Worm (Caenorhabditis elegans) whole organism, mixed stage, embryonic: ENCODE data around the gene ani-1.

Source experiments
- M03D4.4 ChIP-seq: sonication (generic microtip); optimal IDR thresholded peaks from 2 replicates; lab custom pipeline; 2017; ENCODE audit warnings: mild to moderate bottlenecking, missing genetic modification characterization, missing compliant biosample characterization
- elt-1 ChIP-seq: sonication (generic microtip); optimal IDR thresholded peaks from 2 replicates; lab custom pipeline; 2017; ENCODE audit warnings: missing genetic modification characterization, mild to moderate bottlenecking, missing compliant biosample characterization, antibody characterized with exemption, moderate library complexity, borderline replicate concordance; ENCODE audit not compliant: insufficient read depth
- elt-3 ChIP-seq: fragments of 150-350 bp; optimal IDR thresholded peaks from 2 replicates; lab custom pipeline; 2014; ENCODE audit warnings: missing biosample characterization, missing genetic modification characterization
- lsy-2 ChIP-seq: fragments of 150-350 bp; optimal IDR thresholded peaks from 2 replicates; lab custom pipeline; 2014; ENCODE audit warnings: missing biosample characterization, missing genetic modification characterization
- mep-1 ChIP-seq: fragments of 150-350 bp; optimal IDR thresholded peaks from 2 replicates; lab custom pipeline; 2017; ENCODE audit warnings: missing biosample characterization, missing genetic modification reagents, missing genetic modification characterization, inconsistent platforms
- mls-2 ChIP-seq: sonication (generic microtip); optimal IDR thresholded peaks from 2 replicates; lab custom pipeline; 2016; ENCODE audit warnings: mild to moderate bottlenecking, missing genetic modification characterization, moderate library complexity, missing compliant biosample characterization
- nhr-237 ChIP-seq: fragments of 150-350 bp; optimal IDR thresholded peaks from 2 replicates; lab custom pipeline; 2014; ENCODE audit warnings: missing biosample characterization, missing genetic modification characterization
- nhr-76 ChIP-seq: sonication (generic microtip); optimal IDR thresholded peaks from 2 replicates; lab custom pipeline; 2017; ENCODE audit warnings: missing biosample characterization, missing genetic modification characterization
- pha-4 ChIP-seq: fragments of 150-350 bp; optimal IDR thresholded peaks from 2 replicates; lab custom pipeline; 2018; ENCODE audit warnings: missing biosample characterization, missing genetic modification reagents, missing genetic modification characterization
- sptf-1 ChIP-seq: sonication (generic microtip); optimal IDR thresholded peaks from 2 replicates; lab custom pipeline; 2017; ENCODE audit warnings: mild to moderate bottlenecking, missing genetic modification characterization, moderate library complexity, missing compliant biosample characterization
- unc-120 ChIP-seq: sonication (generic microtip); optimal IDR thresholded peaks from 2 replicates; lab custom pipeline; 2017; ENCODE audit warnings: missing genetic modification characterization, missing compliant biosample characterization; ENCODE audit not compliant: poor library complexity, severe bottlenecking
- unc-39 ChIP-seq: fragments of 150-350 bp; optimal IDR thresholded peaks from 2 replicates; lab custom pipeline; 2014; ENCODE audit warnings: missing biosample characterization, missing genetic modification characterization
- unc-62 ChIP-seq: fragments of 150-350 bp; optimal IDR thresholded peaks from 2 replicates; lab custom pipeline; 2014; ENCODE audit warnings: missing biosample characterization, missing genetic modification reagents, missing genetic modification characterization
- zip-8 ChIP-seq: fragments of 150-350 bp; optimal IDR thresholded peaks from 2 replicates; lab custom pipeline; 2014; ENCODE audit warnings: missing biosample characterization, missing genetic modification characterization

DNA sequence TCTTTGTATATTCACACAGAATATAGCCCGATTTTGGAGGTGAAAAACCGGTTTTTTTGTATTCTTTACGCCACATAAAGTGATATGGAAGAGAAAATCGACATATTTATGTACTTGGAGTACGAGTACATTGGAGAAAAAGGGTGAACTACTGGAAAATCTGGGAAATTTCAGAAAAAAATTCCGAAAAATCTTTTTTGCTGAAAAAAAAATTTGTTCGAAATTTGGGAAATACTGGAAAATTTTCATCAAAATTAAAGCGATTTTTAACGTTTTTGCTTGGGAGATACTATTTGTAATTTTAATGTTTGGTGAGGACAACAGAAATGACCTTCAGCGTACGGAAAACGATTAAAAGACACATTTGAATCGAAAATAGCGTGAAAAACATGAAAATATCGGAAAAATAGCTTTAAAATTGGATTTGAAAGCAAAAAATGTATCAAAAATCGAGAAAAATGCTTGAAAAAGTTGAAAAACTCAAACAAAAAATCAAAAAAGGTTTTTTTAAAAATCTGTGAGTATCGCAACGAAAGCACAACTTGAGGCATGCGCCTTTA, 27.2 kb downstream of the ani-1 start:
- TF ChIP-seq zip-8 (tag; lab: Kevin White, UChicago) (no peak), sptf-1 (no peak), unc-39 (tag; lab: Kevin White, UChicago) (no peak), elt-1 (no peak), unc-62 (GFP tag; lab: Kevin White, UChicago) (no peak), nhr-76 (tag; lab: Kevin White, UChicago) (no peak), elt-3 (tag; lab: Kevin White, UChicago) (no peak), mep-1 (tag; lab: Kevin White, UChicago) (no peak), pha-4 (tag; lab: Kevin White, UChicago) (no peak), lsy-2 (no peak), unc-120 (tag; lab: Kevin White, UChicago) (no peak), mls-2 (tag; lab: Kevin White, UChicago) (no peak), M03D4.4 (no peak), nhr-237 (no peak)
